Worm (Caenorhabditis elegans): ENCODE measurements around the gene appg-1.
A peak's percentile ranks its signal among the peaks of the same experiment; 100 is the strongest.

Gene appg-1

ce11 chrII:10300082-10300749 is 25.6 kb upstream of the appg-1 start, which contains the start of gene nep-26 (continued):
- TF ChIP-seq nhr-6 (tag; optimal IDR thresholded peaks at IDR 0.05) (no peak), dmd-6 (GFP tag; IDR thresholded peaks at IDR 0.05) (no peak), lsy-2 (tag; optimal IDR thresholded peaks at IDR 0.05) (peak in 1 of 2 experiments; percentile 22), mxl-3 (GFP tag; optimal IDR thresholded peaks at IDR 0.05) (no peak)

ce11 chrII:10300954-10301353 is 24.9 kb upstream of the appg-1 start, which contains the start of gene mdt-22:
mdt-22 (plus strand) TSS chrII:10301216.
- TF ChIP-seq unc-130 (GFP tag; optimal IDR thresholded peaks at IDR 0.05) (peak; percentile 33), ceh-20 (GFP tag; IDR thresholded peaks at IDR 0.05) (peak; percentile 68), daf-19 (GFP tag; conservative IDR thresholded peaks at IDR 0.05) (0 out of 2 replicates have a peak, but pooled peaks have one; percentile 46), dve-1 (tag; optimal IDR thresholded peaks at IDR 0.05; ENCODE audit: insufficient read depth) (peak; percentile 60), snpc-1.2 (GFP tag; IDR thresholded peaks at IDR 0.05) (peak; percentile 29; the same call in 1 of the 2 replicates), hmg-1.1 (GFP tag; IDR thresholded peaks at IDR 0.05) (peak; percentile 79), T20F7.1 (GFP tag; optimal IDR thresholded peaks at IDR 0.05) (peak; percentile 58), arid-1 (GFP tag; conservative IDR thresholded peaks at IDR 0.05) (peak; percentile 78; the same call in 1 of the 2 replicates), zip-2 (tag; optimal IDR thresholded peaks at IDR 0.05) (no peak), mep-1 (tag; optimal IDR thresholded peaks at IDR 0.05) (peak; percentile 73), tra-1 (GFP tag; IDR thresholded peaks at IDR 0.05) (peak; percentile 51; the same call in 1 of the 2 replicates), mxl-3 (GFP tag; optimal IDR thresholded peaks at IDR 0.05) (no peak), lin-1 (GFP tag; IDR thresholded peaks at IDR 0.05) (peak; percentile 49; the same call in 1 of the 2 replicates), spr-1 (tag; optimal IDR thresholded peaks at IDR 0.05) (peak; percentile 52), hlh-11 (tag; optimal IDR thresholded peaks at IDR 0.05) (peak; percentile 60), nhr-48 (tag; optimal IDR thresholded peaks at IDR 0.05) (no peak), lsy-2 (tag; optimal IDR thresholded peaks at IDR 0.05) (peak in 1 of 2 experiments; percentile 83), daf-12 (tag; optimal IDR thresholded peaks at IDR 0.05) (no peak), daf-8 (GFP tag; IDR thresholded peaks at IDR 0.05) (no peak), hlh-30 (tag; optimal IDR thresholded peaks at IDR 0.05; ENCODE audit: insufficient read depth) (peak; percentile 43), nhr-6 (tag; optimal IDR thresholded peaks at IDR 0.05) (peak; percentile 28), F49E8.2 (tag; optimal IDR thresholded peaks at IDR 0.05; ENCODE audit: borderline replicate concordance) (peak; percentile 4), Y5F2A.4 (GFP tag; optimal IDR thresholded peaks at IDR 0.05) (peak; percentile 27), dpl-1 (GFP tag; optimal IDR thresholded peaks at IDR 0.05) (peak; percentile 95), attf-4 (tag; optimal IDR thresholded peaks at IDR 0.05) (no peak), jun-1 (tag; optimal IDR thresholded peaks at IDR 0.05) (peak; percentile 1), ztf-7 (tag; optimal IDR thresholded peaks at IDR 0.05) (peak; percentile 25), ceh-28 (tag; optimal IDR thresholded peaks at IDR 0.05) (no peak), nhr-25 (tag; optimal IDR thresholded peaks at IDR 0.05; ENCODE audit: borderline replicate concordance, insufficient read depth) (peak; percentile 27), ces-1 (GFP tag; optimal IDR thresholded peaks at IDR 0.05) (no peak), egl-43 (GFP tag; IDR thresholded peaks at IDR 0.05) (peak; percentile 64; the same call in 1 of the 2 replicates), nhr-77 (tag; optimal IDR thresholded peaks at IDR 0.05) (no peak), zfp-3 (GFP tag; conservative IDR thresholded peaks at IDR 0.05) (0 out of 2 replicates have a peak, but pooled peaks have one; percentile 56), nhr-42 (GFP tag; IDR thresholded peaks at IDR 0.05) (0 out of 2 replicates have a peak, but pooled peaks have one; percentile 57), T26A8.4 (GFP tag; IDR thresholded peaks at IDR 0.05) (peak; percentile 74), fkh-10 (GFP tag; optimal IDR thresholded peaks at IDR 0.05) (peak; percentile 4), rbr-2 (tag; optimal IDR thresholded peaks at IDR 0.05) (peak; percentile 76), ctbp-1 (GFP tag; IDR thresholded peaks at IDR 0.05) (peak; percentile 59; the same call in 1 of the 2 replicates), ama-1 (optimal IDR thresholded peaks at IDR 0.05) (no peak), mes-2 (tag; optimal IDR thresholded peaks at IDR 0.05; ENCODE audit: poor library complexity, severe bottlenecking) (peak; percentile 87), nhr-102 (tag; optimal IDR thresholded peaks at IDR 0.05) (peak; percentile 58), pha-4 (GFP tag; IDR thresholded peaks at IDR 0.05) (peak; percentile 63; the same call in 1 of the 2 replicates), pha-4 (tag; optimal IDR thresholded peaks at IDR 0.05) (no peak), dmd-6 (GFP tag; IDR thresholded peaks at IDR 0.05) (peak; percentile 65), aha-1 (tag) (peak; percentile 90), ZK337.2 (GFP tag; IDR thresholded peaks at IDR 0.05) (0 out of 2 replicates have a peak, but pooled peaks have one; percentile 46)

Data from whole organism, L4 larva.